Worm (Caenorhabditis elegans): Measurements from ENCODE around the gene gst-32.

gst-32 gene

DNA sequence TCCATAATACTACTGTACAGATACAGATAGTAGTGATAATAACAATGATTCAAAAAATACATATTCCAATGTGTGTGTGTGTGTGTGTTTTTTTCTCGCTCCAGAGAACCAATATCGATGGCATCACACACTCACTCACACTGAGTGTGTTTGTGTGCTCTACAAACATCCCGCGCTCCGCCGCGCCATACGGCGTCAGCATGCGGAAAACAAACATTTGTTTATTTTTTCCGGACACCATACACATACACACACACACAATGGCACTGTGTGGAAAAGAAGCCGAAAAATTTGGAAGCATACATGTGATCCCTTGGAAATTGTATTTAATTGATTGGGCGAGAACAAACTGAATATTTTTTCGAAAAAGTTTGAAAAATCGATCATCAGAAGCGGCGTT, 40.6 kb upstream of the gst-32 start:
- no peak for TF ChIP-seq lsy-2 (tag; optimal IDR thresholded peaks at IDR 0.05)
- peak; percentile 67 for TF ChIP-seq pha-4 (tag; optimal IDR thresholded peaks at IDR 0.05)

- TF ChIP-seq drap-1 (GFP tag; optimal IDR thresholded peaks at IDR 0.05): no peak
These were observed 40.2 kb upstream of the gst-32 start for ce11 chrII:15218609-15219008.

DNA sequence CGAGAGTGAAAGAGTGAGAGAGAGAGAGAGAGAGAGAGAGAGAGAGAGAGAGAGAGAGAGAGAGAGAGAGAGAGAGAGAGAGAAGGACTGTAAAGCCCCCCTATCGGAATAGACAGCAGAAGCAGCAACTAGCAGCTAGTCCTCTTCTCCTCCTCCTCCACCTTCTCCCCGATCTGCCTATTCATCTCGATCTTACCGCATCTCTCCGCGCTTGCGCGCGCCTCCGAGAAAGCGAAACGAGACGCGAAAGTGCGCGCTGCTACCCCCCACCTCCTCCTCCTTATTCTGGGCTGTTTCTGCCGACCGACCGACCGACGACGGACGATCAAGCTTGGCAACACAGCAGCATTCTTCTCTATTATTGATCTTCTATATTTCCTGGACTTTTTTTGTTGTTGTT, 39.6 kb upstream of the gst-32 start:
- TF ChIP-seq unc-62 (GFP tag; optimal IDR thresholded peaks at IDR 0.05) (no peak), sem-2 (GFP tag; optimal IDR thresholded peaks at IDR 0.05) (peak; percentile 33), mls-2 (tag; optimal IDR thresholded peaks at IDR 0.05) (peak; percentile 34), ceh-43 (GFP tag; optimal IDR thresholded peaks at IDR 0.05) (no peak), nhr-12 (tag; optimal IDR thresholded peaks at IDR 0.05) (no peak), unc-120 (tag; optimal IDR thresholded peaks at IDR 0.05; ENCODE audit: poor library complexity, severe bottlenecking) (no peak), cnd-1 (tag; optimal IDR thresholded peaks at IDR 0.05) (no peak), snpc-4 (tag; optimal IDR thresholded peaks at IDR 0.05) (no peak), drap-1 (GFP tag; optimal IDR thresholded peaks at IDR 0.05) (no peak), bed-3 (GFP tag; optimal IDR thresholded peaks at IDR 0.05) (peak; percentile 24), ham-2 (GFP tag; optimal IDR thresholded peaks at IDR 0.05) (peak; percentile 98), unc-39 (tag; optimal IDR thresholded peaks at IDR 0.05) (no peak), flh-1 (GFP tag; optimal IDR thresholded peaks at IDR 0.05) (no peak), lin-13 (tag; optimal IDR thresholded peaks at IDR 0.05) (no peak), mab-5 (tag; optimal IDR thresholded peaks at IDR 0.05) (no peak), ces-1 (GFP tag; optimal IDR thresholded peaks at IDR 0.05) (no peak), sptf-1 (tag; optimal IDR thresholded peaks at IDR 0.05) (peak; percentile 74), nhr-2 (tag; optimal IDR thresholded peaks at IDR 0.05) (no peak), ceh-83 (GFP tag; optimal IDR thresholded peaks at IDR 0.05) (no peak), blmp-1 (tag; optimal IDR thresholded peaks at IDR 0.05) (peak; percentile 95), nhr-28 (tag; optimal IDR thresholded peaks at IDR 0.05) (no peak), lsy-2 (tag; optimal IDR thresholded peaks at IDR 0.05) (no peak), elt-3 (tag; optimal IDR thresholded peaks at IDR 0.05) (no peak), zip-8 (tag; optimal IDR thresholded peaks at IDR 0.05) (no peak), tbx-8 (GFP tag; optimal IDR thresholded peaks at IDR 0.05) (no peak), ztf-11 (tag; optimal IDR thresholded peaks at IDR 0.05) (no peak), lin-32 (GFP tag; optimal IDR thresholded peaks at IDR 0.05) (peak; percentile 23), M03D4.4 (tag; optimal IDR thresholded peaks at IDR 0.05) (peak; percentile 39), ceh-39 (tag; optimal IDR thresholded peaks at IDR 0.05) (no peak), nhr-237 (tag; optimal IDR thresholded peaks at IDR 0.05) (no peak), mep-1 (tag; optimal IDR thresholded peaks at IDR 0.05) (no peak), elt-1 (tag; optimal IDR thresholded peaks at IDR 0.05; ENCODE audit: borderline replicate concordance, insufficient read depth) (peak; percentile 66), hlh-1 (tag; optimal IDR thresholded peaks at IDR 0.05) (no peak), pha-4 (tag; optimal IDR thresholded peaks at IDR 0.05) (no peak), nhr-76 (tag; optimal IDR thresholded peaks at IDR 0.05) (no peak)

DNA sequence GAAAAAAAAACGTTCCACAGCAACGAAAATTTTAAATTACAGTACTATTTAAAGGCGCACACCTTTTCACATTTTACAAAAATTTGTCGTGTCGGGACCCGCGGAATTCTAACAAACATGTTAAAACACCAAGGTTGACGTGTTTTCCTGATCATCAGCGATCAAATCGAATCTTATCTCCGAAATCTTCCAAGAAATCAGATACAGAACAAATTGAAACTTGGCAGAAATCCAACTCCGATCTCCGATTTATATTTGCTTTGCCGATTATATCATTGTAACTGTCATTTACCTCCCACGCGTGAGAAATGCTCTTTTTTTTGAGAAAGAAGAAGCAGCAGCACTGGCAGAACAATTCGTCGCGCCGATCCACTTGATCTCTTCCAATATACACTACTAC, 35.3 kb upstream of the gst-32 start:
- TF ChIP-seq elt-1 (tag; optimal IDR thresholded peaks at IDR 0.05; ENCODE audit: borderline replicate concordance, insufficient read depth): peak; percentile 97
- no peak for TF ChIP-seq nhr-76 (tag; optimal IDR thresholded peaks at IDR 0.05)
- no peak for TF ChIP-seq cnd-1 (tag; optimal IDR thresholded peaks at IDR 0.05)

- TF ChIP-seq nhr-2 (tag; optimal IDR thresholded peaks at IDR 0.05): no peak
- TF ChIP-seq lsy-2 (tag; optimal IDR thresholded peaks at IDR 0.05): no peak
- no peak for TF ChIP-seq mls-2 (tag; optimal IDR thresholded peaks at IDR 0.05)
- no peak for TF ChIP-seq zip-8 (tag; optimal IDR thresholded peaks at IDR 0.05)
- TF ChIP-seq ces-1 (GFP tag; optimal IDR thresholded peaks at IDR 0.05): no peak
- TF ChIP-seq cnd-1 (tag; optimal IDR thresholded peaks at IDR 0.05): no peak
- TF ChIP-seq elt-1 (tag; optimal IDR thresholded peaks at IDR 0.05; ENCODE audit: borderline replicate concordance, insufficient read depth): no peak
- no peak for TF ChIP-seq lin-32 (GFP tag; optimal IDR thresholded peaks at IDR 0.05)
- no peak for TF ChIP-seq drap-1 (GFP tag; optimal IDR thresholded peaks at IDR 0.05)
- no peak for TF ChIP-seq mep-1 (tag; optimal IDR thresholded peaks at IDR 0.05)
- no peak for TF ChIP-seq unc-120 (tag; optimal IDR thresholded peaks at IDR 0.05; ENCODE audit: poor library complexity, severe bottlenecking)
- TF ChIP-seq snpc-4 (tag; optimal IDR thresholded peaks at IDR 0.05): no peak
- no peak for TF ChIP-seq nhr-76 (tag; optimal IDR thresholded peaks at IDR 0.05)
- TF ChIP-seq M03D4.4 (tag; optimal IDR thresholded peaks at IDR 0.05): no peak
- TF ChIP-seq unc-62 (GFP tag; optimal IDR thresholded peaks at IDR 0.05): no peak
- no peak for TF ChIP-seq ceh-39 (tag; optimal IDR thresholded peaks at IDR 0.05)
These were observed 34.0 kb upstream of the gst-32 start for ce11 chrII:15212260-15212914.

Data from whole organism, mixed stage, embryonic.